Worm (Caenorhabditis elegans) whole organism, early embryonic: ENCODE measurements around the gene D2045.7.
A peak's percentile ranks its signal among the peaks of the same experiment; 100 is the strongest.

ENCODE experiments used
- F13C5.2 ChIP-seq: sonication (generic microtip); optimal IDR thresholded peaks from 2 replicates; lab custom pipeline; 2017; ENCODE audit warnings: mild to moderate bottlenecking, missing genetic modification characterization, inconsistent platforms, missing compliant biosample characterization
- aly-1 ChIP-seq: sonication (generic microtip); optimal IDR thresholded peaks from 2 replicates; lab custom pipeline; 2016; ENCODE audit warnings: missing genetic modification characterization, missing compliant biosample characterization
- ama-1 ChIP-seq: fragments of 150-350 bp; optimal IDR thresholded peaks from 2 replicates; lab custom pipeline; 2014
- ceh-36 ChIP-seq: sonication (generic microtip); optimal IDR thresholded peaks from 2 replicates; lab custom pipeline; 2016; ENCODE audit warnings: missing genetic modification characterization, inconsistent platforms, missing compliant biosample characterization
- ets-7 ChIP-seq: sonication (generic microtip); optimal IDR thresholded peaks from 2 replicates; lab custom pipeline; 2016; ENCODE audit warnings: missing genotype, missing genetic modification characterization, missing compliant biosample characterization
- flt-1 ChIP-seq: fragments of 200-800 bp; sonication (Bioruptor generic); IDR thresholded peaks from 2 replicates; pipeline ENCODE4 v1.3.6; 2022; ENCODE audit warnings: missing genetic modification characterization, missing compliant biosample characterization
- hmbx-1 ChIP-seq: sonication (generic microtip); optimal IDR thresholded peaks from 2 replicates; lab custom pipeline; 2016; ENCODE audit warnings: mild to moderate bottlenecking, missing genetic modification characterization, missing compliant biosample characterization
- hnd-1 ChIP-seq: sonication (generic microtip); optimal IDR thresholded peaks from 2 replicates; lab custom pipeline; 2016; ENCODE audit warnings: missing genetic modification characterization, missing compliant biosample characterization
- pes-1 ChIP-seq: fragments of 200-800 bp; sonication (Bioruptor generic); IDR thresholded peaks from 2 replicates; pipeline ENCODE4 v1.3.6; 2022; ENCODE audit warnings: missing genetic modification reagents, missing genetic modification characterization, missing compliant biosample characterization
- scrt-1 ChIP-seq: fragments of 200-800 bp; sonication (Bioruptor generic); IDR thresholded peaks from 2 replicates; pipeline ENCODE4 v1.3.6; 2022; ENCODE audit warnings: missing genetic modification characterization, missing compliant biosample characterization
- sea-1 ChIP-seq: fragments of 200-800 bp; sonication (Bioruptor generic); conservative IDR thresholded peaks from 2 replicates; pipeline ENCODE4 v1.3.6; 2022; ENCODE audit warnings: missing genetic modification characterization, missing compliant biosample characterization
- tbx-11 ChIP-seq: fragments of 200-800 bp; sonication (Bioruptor generic); IDR thresholded peaks from 2 replicates; pipeline ENCODE4 v1.3.6; 2022; ENCODE audit warnings: missing genetic modification characterization, missing compliant biosample characterization
- tra-4 ChIP-seq: sonication (generic microtip); optimal IDR thresholded peaks from 2 replicates; lab custom pipeline; 2017; ENCODE audit warnings: missing genetic modification characterization, missing compliant biosample characterization

DNA sequence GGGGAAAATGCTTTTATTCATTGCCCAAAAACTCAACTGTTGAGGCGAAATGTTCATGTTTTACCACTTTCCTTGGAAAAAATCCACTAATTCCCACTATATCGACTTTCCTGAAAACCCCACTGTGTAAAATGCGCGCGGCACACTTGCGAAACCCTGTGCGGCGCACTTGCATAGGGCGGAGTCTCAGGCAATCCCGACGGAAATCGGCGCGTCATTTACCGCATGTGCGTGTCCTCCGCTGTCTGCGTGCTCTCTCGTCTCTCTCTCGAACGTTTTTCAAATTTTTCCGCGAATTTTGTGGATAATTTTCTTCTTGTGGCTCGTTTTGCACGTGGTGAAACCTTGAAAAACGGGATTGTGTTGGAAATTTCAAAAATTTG lies 18.1 kb upstream of the D2045.7 start, which contains the start of gene atx-2:
- TF ChIP-seq ets-7 (peak; percentile 91), hnd-1 (tag; lab: Kevin White, UChicago) (peak; percentile 92), tra-4 (tag; lab: Kevin White, UChicago) (peak; percentile 95), sea-1 (GFP tag; lab: Robert Waterston, UW) (peak; percentile 99), tbx-11 (GFP tag; lab: Robert Waterston, UW) (peak; percentile 97), ama-1 (no peak), flt-1 (GFP tag; lab: Robert Waterston, UW) (peak; percentile 95), pes-1 (GFP tag; lab: Robert Waterston, UW) (peak; percentile 98), hmbx-1 (tag; lab: Kevin White, UChicago) (peak; percentile 88), F13C5.2 (peak; percentile 99), aly-1 (tag; lab: Kevin White, UChicago) (peak; percentile 95), scrt-1 (GFP tag; lab: Robert Waterston, UW) (peak; percentile 95), ceh-36 (tag; lab: Kevin White, UChicago) (peak; percentile 97)
